Fruit fly (Drosophila melanogaster): Measurements from ENCODE around the gene CG12535.

The CG12535 gene

dm6 chrX:3432928-3433327 is 15.8 kb downstream of the CG12535 start (continued):
- TF ChIP-seq ems (GFP tag; optimal IDR thresholded peaks at IDR 0.05) = no peak
- TF ChIP-seq BEAF-32 (GFP tag; optimal IDR thresholded peaks at IDR 0.05) = no peak
- no peak for TF ChIP-seq usp (GFP tag; optimal IDR thresholded peaks at IDR 0.05)
- no peak for TF ChIP-seq HmgZ (tag; optimal IDR thresholded peaks at IDR 0.05)
- TF ChIP-seq Mad (GFP tag; optimal IDR thresholded peaks at IDR 0.05) = no peak
- no peak for TF ChIP-seq zen (tag; optimal IDR thresholded peaks at IDR 0.05)
- no peak for TF ChIP-seq tll (GFP tag; optimal IDR thresholded peaks at IDR 0.05)
- peak; percentile 16 for TF ChIP-seq Blimp-1 (GFP tag; optimal IDR thresholded peaks at IDR 0.05)
- TF ChIP-seq CG8765 (GFP tag; IDR thresholded peaks at IDR 0.05) = no peak
- no peak for TF ChIP-seq CG9609 (GFP tag; optimal IDR thresholded peaks at IDR 0.05)
- no peak for TF ChIP-seq B-H2 (GFP tag; optimal IDR thresholded peaks at IDR 0.05)
- no peak for TF ChIP-seq MESR4 (GFP tag; optimal IDR thresholded peaks at IDR 0.05)
- TF ChIP-seq ash1 (GFP tag; optimal IDR thresholded peaks at IDR 0.05) = no peak
- TF ChIP-seq H15 (GFP tag; IDR thresholded peaks at IDR 0.05) = no peak
- no peak for TF ChIP-seq CG10431 (GFP tag; optimal IDR thresholded peaks at IDR 0.05)
- TF ChIP-seq Fer1 (GFP tag; optimal IDR thresholded peaks at IDR 0.05) = peak; percentile 8
- 0 out of 2 replicates have a peak, but pooled peaks have one; percentile 30 for TF ChIP-seq CG4730 (GFP tag; IDR thresholded peaks at IDR 0.05)
- peak; percentile 30 for TF ChIP-seq CG9876 (GFP tag; optimal IDR thresholded peaks at IDR 0.05)
- no peak for TF ChIP-seq ewg (GFP tag; optimal IDR thresholded peaks at IDR 0.05)
- TF ChIP-seq CG12155 (GFP tag; optimal IDR thresholded peaks at IDR 0.05) = no peak
- TF ChIP-seq ab (GFP tag; optimal IDR thresholded peaks at IDR 0.05) = no peak
- TF ChIP-seq Chrac-16 (GFP tag; optimal IDR thresholded peaks at IDR 0.05) = peak; percentile 6
- no peak for TF ChIP-seq BtbVII (GFP tag; optimal IDR thresholded peaks at IDR 0.05)
- peak; percentile 4 for TF ChIP-seq az2 (GFP tag; optimal IDR thresholded peaks at IDR 0.05)
- no peak for TF ChIP-seq CG14667 (GFP tag; IDR thresholded peaks at IDR 0.05)
- no peak for TF ChIP-seq Dek (tag; optimal IDR thresholded peaks at IDR 0.05)
- no peak for TF ChIP-seq CG10979 (tag; optimal IDR thresholded peaks at IDR 0.05)
- no peak for TF ChIP-seq oc (tag; optimal IDR thresholded peaks at IDR 0.05)
- TF ChIP-seq Elba2 (GFP tag; optimal IDR thresholded peaks at IDR 0.05) = no peak
- TF ChIP-seq twi (tag; optimal IDR thresholded peaks at IDR 0.05) = no peak
- TF ChIP-seq btn (GFP tag; optimal IDR thresholded peaks at IDR 0.05) = peak; percentile 32
- TF ChIP-seq CG9797 (GFP tag; optimal IDR thresholded peaks at IDR 0.05) = no peak
- no peak for TF ChIP-seq jing (GFP tag; optimal IDR thresholded peaks at IDR 0.05)
- peak; percentile 3 for TF ChIP-seq bab2 (GFP tag; optimal IDR thresholded peaks at IDR 0.05)
- peak; percentile 29 for TF ChIP-seq CG8089 (GFP tag; optimal IDR thresholded peaks at IDR 0.05)
- TF ChIP-seq crol (GFP tag; IDR thresholded peaks at IDR 0.05) = no peak
- TF ChIP-seq CG6683 (GFP tag; optimal IDR thresholded peaks at IDR 0.05) = no peak
- TF ChIP-seq CG10366 (GFP tag; IDR thresholded peaks at IDR 0.05) = peak; percentile 66
- TF ChIP-seq sr (GFP tag; IDR thresholded peaks at IDR 0.05) = no peak
- TF ChIP-seq TFAM (GFP tag; optimal IDR thresholded peaks at IDR 0.05) = no peak
- TF ChIP-seq NC2α (GFP tag; optimal IDR thresholded peaks at IDR 0.05) = no peak
- peak; percentile 25 for TF ChIP-seq tx (GFP tag; optimal IDR thresholded peaks at IDR 0.05)
- TF ChIP-seq CG12659 (GFP tag; optimal IDR thresholded peaks at IDR 0.05) = peak; percentile 40
- TF ChIP-seq grau (tag; optimal IDR thresholded peaks at IDR 0.05) = peak; percentile 13
- no peak for TF ChIP-seq cato (GFP tag; optimal IDR thresholded peaks at IDR 0.05; ENCODE audit: borderline replicate concordance)
